Worm (Caenorhabditis elegans) whole organism, young adult: Measurements from ENCODE around the gene T05A8.7.

Source experiments
- F33H1.4 ChIP-seq: fragments of 200-800 bp; sonication (Bioruptor generic); IDR thresholded peaks from 2 replicates; pipeline ENCODE4 v1.3.6; 2022; ENCODE audit warnings: missing genetic modification reagents, missing genetic modification characterization, missing compliant biosample characterization
- F37B4.10 ChIP-seq: fragments of 200-800 bp; sonication (Bioruptor generic); IDR thresholded peaks from 2 replicates; pipeline ENCODE4 v1.3.6; 2022; ENCODE audit warnings: missing genetic modification characterization, missing compliant biosample characterization
- F55B11.4 ChIP-seq: sonication (generic microtip); optimal IDR thresholded peaks from 2 replicates; lab custom pipeline; 2016; ENCODE audit warnings: missing compliant biosample characterization, missing genetic modification characterization, borderline replicate concordance; ENCODE audit not compliant: insufficient read depth
- K11D2.4 ChIP-seq: fragments of 200-800 bp; sonication (Bioruptor generic); IDR thresholded peaks from 2 replicates; pipeline ENCODE4 v1.3.6; 2022; ENCODE audit warnings: missing genetic modification reagents, missing genetic modification characterization, missing compliant biosample characterization
- T07F8.4 ChIP-seq: sonication (generic microtip); optimal IDR thresholded peaks from 2 replicates; lab custom pipeline; 2016; ENCODE audit warnings: mild to moderate bottlenecking, missing genetic modification characterization, moderate library complexity, missing compliant biosample characterization
- akir-1 ChIP-seq: fragments of 200-800 bp; sonication (Bioruptor generic); optimal IDR thresholded peaks from 2 replicates; lab custom pipeline; 2018; ENCODE audit warnings: mild to moderate bottlenecking, missing genetic modification characterization, moderate library complexity, missing compliant biosample characterization
- aptf-3 ChIP-seq: fragments of 200-800 bp; sonication (Bioruptor generic); IDR thresholded peaks from 2 replicates; pipeline ENCODE4 v1.3.6; 2022; ENCODE audit warnings: missing genetic modification characterization, missing compliant biosample characterization
- atf-7 ChIP-seq: sonication (generic microtip); optimal IDR thresholded peaks from 2 replicates; lab custom pipeline; 2017; ENCODE audit warnings: mild to moderate bottlenecking, missing genetic modification characterization, missing compliant biosample characterization
- athp-1 ChIP-seq: sonication (generic microtip); optimal IDR thresholded peaks from 2 replicates; lab custom pipeline; 2017; ENCODE audit warnings: mild to moderate bottlenecking, missing genetic modification characterization, missing compliant biosample characterization
- attf-3 ChIP-seq: fragments of 200-800 bp; sonication (Bioruptor generic); conservative IDR thresholded peaks from 2 replicates; pipeline ENCODE4 v1.3.6; 2022; ENCODE audit warnings: missing genetic modification reagents, missing genetic modification characterization, missing compliant biosample characterization
- cebp-2 ChIP-seq: fragments of 200-800 bp; sonication (Bioruptor generic); IDR thresholded peaks from 2 replicates; pipeline ENCODE4 v1.3.6; 2022; ENCODE audit warnings: missing genetic modification characterization, missing compliant biosample characterization
- ceh-27 ChIP-seq: fragments of 200-800 bp; sonication (Bioruptor generic); optimal IDR thresholded peaks from 2 replicates; lab custom pipeline; 2018; ENCODE audit warnings: mild to moderate bottlenecking, missing genetic modification characterization, moderate library complexity, missing compliant biosample characterization
- ceh-58 ChIP-seq: fragments of 200-800 bp; sonication (Bioruptor generic); IDR thresholded peaks from 2 replicates; pipeline ENCODE4 v1.3.6; 2022; ENCODE audit warnings: missing genetic modification characterization, missing compliant biosample characterization
- chd-7 ChIP-seq: sonication (generic microtip); optimal IDR thresholded peaks from 2 replicates; lab custom pipeline; 2016; ENCODE audit warnings: mild to moderate bottlenecking, missing genetic modification characterization, moderate library complexity, missing compliant biosample characterization
- die-1 ChIP-seq: sonication (generic microtip); optimal IDR thresholded peaks from 2 replicates; lab custom pipeline; 2016; ENCODE audit warnings: missing genotype, mild to moderate bottlenecking, missing genetic modification characterization, missing compliant biosample characterization
- dox-1 ChIP-seq: fragments of 200-800 bp; sonication (Bioruptor generic); IDR thresholded peaks from 2 replicates; pipeline ENCODE4 v1.3.6; 2022; ENCODE audit warnings: missing genetic modification reagents, missing genetic modification characterization, missing compliant biosample characterization
- dpff-1 ChIP-seq: sonication (generic microtip); optimal IDR thresholded peaks from 2 replicates; lab custom pipeline; 2017; ENCODE audit warnings: mild to moderate bottlenecking, missing genetic modification characterization, missing compliant biosample characterization
- egl-44 ChIP-seq: fragments of 200-800 bp; sonication (Bioruptor generic); IDR thresholded peaks from 2 replicates; pipeline ENCODE4 v1.3.6; 2022; ENCODE audit warnings: missing genetic modification reagents, missing genetic modification characterization, missing compliant biosample characterization
- egrh-3 ChIP-seq: fragments of 200-800 bp; sonication (Bioruptor generic); IDR thresholded peaks from 2 replicates; pipeline ENCODE4 v1.3.6; 2022; ENCODE audit warnings: missing genetic modification reagents, missing genetic modification characterization, missing compliant biosample characterization
- ekl-4 ChIP-seq: fragments of 200-800 bp; sonication (Bioruptor generic); IDR thresholded peaks from 2 replicates; pipeline ENCODE4 v1.3.6; 2022; ENCODE audit warnings: missing genetic modification reagents, missing genetic modification characterization, missing compliant biosample characterization
- fkh-3 ChIP-seq: sonication (generic microtip); optimal IDR thresholded peaks from 2 replicates; lab custom pipeline; 2016; ENCODE audit warnings: mild to moderate bottlenecking, missing genetic modification characterization, missing compliant biosample characterization
- gei-17 ChIP-seq: fragments of 200-800 bp; sonication (Bioruptor generic); optimal IDR thresholded peaks from 2 replicates; lab custom pipeline; 2018; ENCODE audit warnings: mild to moderate bottlenecking, missing genetic modification characterization, missing compliant biosample characterization
- him-1 ChIP-seq: sonication (generic microtip); optimal IDR thresholded peaks from 2 replicates; lab custom pipeline; 2016; ENCODE audit warnings: missing genotype, missing genetic modification reagents, missing genetic modification characterization, missing compliant biosample characterization
- hlh-26 ChIP-seq: fragments of 200-800 bp; sonication (Bioruptor generic); conservative IDR thresholded peaks from 2 replicates; pipeline ENCODE4 v1.3.6; 2022; ENCODE audit warnings: missing genetic modification reagents, missing genetic modification characterization, missing compliant biosample characterization
- lag-1 ChIP-seq: fragments of 200-800 bp; sonication (Bioruptor generic); IDR thresholded peaks from 2 replicates; pipeline ENCODE4 v1.3.6; 2022; ENCODE audit warnings: missing genetic modification reagents, missing genetic modification characterization, missing compliant biosample characterization
- mxl-1 ChIP-seq: sonication (generic microtip); optimal IDR thresholded peaks from 2 replicates; lab custom pipeline; 2016; ENCODE audit warnings: missing genetic modification characterization, missing compliant biosample characterization
- nhr-120 ChIP-seq: fragments of 200-800 bp; sonication (Bioruptor generic); IDR thresholded peaks from 2 replicates; pipeline ENCODE4 v1.3.6; 2022; ENCODE audit warnings: missing genetic modification characterization, missing compliant biosample characterization
- pha-4 ChIP-seq: fragments of 150-350 bp; sonication (generic microtip); optimal IDR thresholded peaks from 2 replicates; lab custom pipeline; 2014; ENCODE audit warnings: missing biosample characterization, missing genetic modification reagents, missing genetic modification characterization
- repo-1 ChIP-seq: sonication (generic microtip); optimal IDR thresholded peaks from 2 replicates; lab custom pipeline; 2017; ENCODE audit warnings: mild to moderate bottlenecking, missing genetic modification characterization, missing compliant biosample characterization
- somi-1 ChIP-seq: fragments of 200-800 bp; sonication (Bioruptor generic); optimal IDR thresholded peaks from 2 replicates; lab custom pipeline; 2018; ENCODE audit warnings: mild to moderate bottlenecking, missing genetic modification characterization, missing compliant biosample characterization
- sptf-2 ChIP-seq: fragments of 200-800 bp; sonication (Bioruptor generic); optimal IDR thresholded peaks from 2 replicates; lab custom pipeline; 2018; ENCODE audit warnings: mild to moderate bottlenecking, missing genetic modification characterization, missing compliant biosample characterization
- unc-62 ChIP-seq: fragments of 150-350 bp; optimal IDR thresholded peaks from 2 replicates; lab custom pipeline; 2014; ENCODE audit warnings: missing biosample characterization, missing genetic modification reagents, missing genetic modification characterization
- zfh-2 ChIP-seq: fragments of 200-800 bp; sonication (Bioruptor generic); conservative IDR thresholded peaks from 2 replicates; pipeline ENCODE4 v1.3.6; 2022; ENCODE audit warnings: missing genetic modification reagents, missing genetic modification characterization, missing compliant biosample characterization
- ztf-18 ChIP-seq: sonication (generic microtip); optimal IDR thresholded peaks from 2 replicates; lab custom pipeline; 2016; ENCODE audit warnings: missing genotype, mild to moderate bottlenecking, missing genetic modification characterization, missing compliant biosample characterization
- ztf-28 ChIP-seq: fragments of 200-800 bp; sonication (Bioruptor generic); IDR thresholded peaks from 2 replicates; pipeline ENCODE4 v1.3.6; 2022; ENCODE audit warnings: missing genetic modification reagents, missing genetic modification characterization, missing compliant biosample characterization
- ztf-3 ChIP-seq: fragments of 200-800 bp; sonication (Bioruptor generic); optimal IDR thresholded peaks from 2 replicates; lab custom pipeline; 2018; ENCODE audit warnings: mild to moderate bottlenecking, missing genetic modification characterization, missing compliant biosample characterization
- ztf-6 ChIP-seq: fragments of 200-800 bp; sonication (Bioruptor generic); IDR thresholded peaks from 2 replicates; pipeline ENCODE4 v1.3.6; 2022; ENCODE audit warnings: missing genetic modification reagents, missing genetic modification characterization, missing compliant biosample characterization

The T05A8.7 gene

DNA sequence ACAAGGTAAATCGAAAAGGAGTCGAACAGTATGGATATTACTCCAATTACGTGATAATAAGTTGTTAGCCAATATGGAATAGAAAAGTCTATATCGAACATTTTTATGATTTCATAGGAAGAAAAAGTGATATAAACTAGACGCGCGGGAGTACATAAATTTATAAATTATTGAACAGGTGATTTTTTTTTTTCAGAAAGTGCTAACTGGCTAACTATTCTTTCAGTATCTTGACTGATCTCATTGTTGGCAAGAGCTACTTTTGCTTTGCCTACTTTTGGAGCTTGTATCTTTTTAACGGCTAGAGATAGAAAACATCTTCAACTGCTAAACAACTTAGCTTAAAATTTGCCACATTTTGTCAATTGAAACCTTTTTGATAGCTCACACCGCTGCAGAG, 39.4 kb downstream of the T05A8.7 start, which contains the start of gene sri-60:
sri-60 (minus strand) TSS at position 101 of the 400 bp plus-strand sequence.
- no peak for TF ChIP-seq atf-7
- TF ChIP-seq pha-4, result no peak
- TF ChIP-seq lag-1 (GFP tag; lab: Robert Waterston, UW), result no peak
- no peak for TF ChIP-seq ceh-58
- no peak for TF ChIP-seq T07F8.4 (tag; lab: Kevin White, UChicago)
- no peak for TF ChIP-seq egrh-3 (GFP tag; lab: Robert Waterston, UW)
- TF ChIP-seq mxl-1, result no peak
- no peak for TF ChIP-seq somi-1
- TF ChIP-seq hlh-26, result no peak
- TF ChIP-seq sptf-2, result no peak
- no peak for TF ChIP-seq F55B11.4 (tag; lab: Kevin White, UChicago)
- no peak for TF ChIP-seq unc-62 (GFP tag; lab: Kevin White, UChicago)

DNA sequence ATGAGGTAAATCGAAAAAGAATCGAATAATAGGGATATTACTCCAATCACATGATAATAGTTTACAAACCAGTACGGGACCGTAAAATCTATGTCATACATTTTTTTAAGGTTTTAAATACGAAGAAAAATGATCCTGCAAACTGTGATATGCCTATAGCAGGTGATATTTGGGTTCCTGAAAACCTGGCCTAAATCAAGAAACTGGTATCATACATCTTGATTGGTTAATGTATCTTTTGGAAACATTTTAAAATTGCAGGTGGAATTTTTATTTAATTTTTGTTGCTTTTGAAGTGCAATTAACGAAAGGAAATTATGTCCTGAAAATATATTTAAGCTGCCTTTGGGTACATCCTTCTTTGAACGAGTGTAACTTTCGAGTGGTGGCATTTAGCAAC, 41.9 kb downstream of the T05A8.7 start, which contains the start of gene sri-61:
sri-61 (minus strand) TSS at position 101 of the 400 bp plus-strand sequence.
- TF ChIP-seq repo-1 (no peak), nhr-120 (GFP tag; lab: Robert Waterston, UW) (no peak), akir-1 (GFP tag; lab: Kevin White, UChicago) (no peak), ceh-27 (GFP tag; lab: Kevin White, UChicago) (no peak), cebp-2 (GFP tag; lab: Robert Waterston, UW) (no peak), athp-1 (tag; lab: Kevin White, UChicago) (no peak), egl-44 (GFP tag; lab: Robert Waterston, UW) (no peak), aptf-3 (no peak), ztf-28 (GFP tag; lab: Robert Waterston, UW) (no peak), him-1 (tag; lab: Kevin White, UChicago) (no peak), gei-17 (no peak), atf-7 (no peak)

DNA sequence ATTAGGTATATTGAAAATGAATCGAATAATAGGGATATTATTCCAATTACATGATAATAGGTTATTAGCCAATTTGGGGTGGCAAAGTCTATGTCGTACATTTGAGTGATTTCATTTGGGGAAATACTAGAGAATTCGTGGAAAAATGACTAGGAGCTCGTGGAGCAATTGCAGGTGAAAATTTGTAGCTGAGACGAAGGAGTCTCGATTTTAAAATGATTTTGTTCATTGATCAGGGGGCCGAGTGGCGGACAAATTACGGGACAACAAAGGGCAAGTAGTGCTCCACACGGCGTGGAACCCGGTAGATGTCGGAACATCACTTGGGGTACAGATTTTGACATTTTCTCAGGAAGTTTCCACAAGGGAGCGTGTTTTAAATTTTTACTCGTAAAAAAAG, 43.8 kb downstream of the T05A8.7 start, which contains the start of gene sri-62:
sri-62 (minus strand) TSS at position 101 of the 400 bp plus-strand sequence.
- TF ChIP-seq dpff-1 (tag; lab: Kevin White, UChicago) (no peak), fkh-3 (tag; lab: Kevin White, UChicago) (no peak), ztf-28 (GFP tag; lab: Robert Waterston, UW) (no peak), F37B4.10 (GFP tag; lab: Robert Waterston, UW) (no peak), F33H1.4 (GFP tag; lab: Robert Waterston, UW) (no peak), athp-1 (tag; lab: Kevin White, UChicago) (no peak), ztf-18 (tag; lab: Kevin White, UChicago) (no peak), zfh-2 (no peak), ztf-6 (GFP tag; lab: Robert Waterston, UW) (no peak), die-1 (tag; lab: Kevin White, UChicago) (no peak), ekl-4 (GFP tag; lab: Robert Waterston, UW) (no peak), dox-1 (no peak)

DNA sequence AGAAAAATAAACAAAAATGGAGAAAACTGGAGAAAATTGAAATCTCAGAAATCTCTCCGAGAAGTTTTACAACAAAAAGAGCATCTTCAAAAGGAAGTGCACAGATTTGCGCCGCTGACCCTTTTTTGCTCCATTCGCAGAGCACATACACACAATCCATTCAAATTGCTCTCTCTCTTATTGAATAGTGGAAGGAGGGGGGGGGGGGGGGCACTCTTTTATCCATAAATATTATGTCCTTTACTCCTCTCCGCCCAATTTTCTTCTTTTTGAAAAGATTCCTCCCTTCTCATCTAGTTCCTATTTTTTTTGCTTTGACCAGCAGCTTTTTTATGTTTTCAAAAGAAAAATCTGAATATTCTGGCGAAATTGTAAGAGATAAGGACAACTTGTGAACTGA, 47.1 kb downstream of the T05A8.7 start:
- TF ChIP-seq cebp-2 (GFP tag; lab: Robert Waterston, UW) (no peak), K11D2.4 (GFP tag; lab: Robert Waterston, UW) (no peak), ztf-3 (no peak), attf-3 (GFP tag; lab: Robert Waterston, UW) (no peak), chd-7 (tag; lab: Kevin White, UChicago) (no peak)
- TF ChIP-seq, all 124 proteins: peak for 0
